Fruit fly (Drosophila melanogaster) whole organism, wandering third instar larva: Measurements from ENCODE around the gene sowi.
A peak's percentile ranks its signal among the peaks of the same experiment; 100 is the strongest.

Experiments
- Abd-B ChIP-seq: fragments of >200 bp; optimal IDR thresholded peaks from 2 replicates; lab custom pipeline; 2017; ENCODE audit warnings: missing biosample characterization, missing genetic modification characterization
- CG32264 ChIP-seq: fragments of 200-800 bp; sonication (Bioruptor generic); optimal IDR thresholded peaks from 2 replicates; lab custom pipeline; 2016; ENCODE audit warnings: missing biosample characterization, missing genetic modification characterization
- CrebA ChIP-seq: fragments of 200-800 bp; sonication (Bioruptor generic); optimal IDR thresholded peaks from 2 replicates; lab custom pipeline; 2016; ENCODE audit warnings: missing biosample characterization, mild to moderate bottlenecking, missing genetic modification characterization, borderline replicate concordance
- Dfd ChIP-seq: fragments of >200 bp; optimal IDR thresholded peaks from 2 replicates; lab custom pipeline; 2017; ENCODE audit warnings: missing biosample characterization, missing genetic modification characterization
- Dif ChIP-seq: fragments of 200-275, 200-300 bp; sonication (Bioruptor generic); optimal IDR thresholded peaks from 2 replicates; lab custom pipeline; 2018; ENCODE audit warnings: missing biosample characterization, missing genetic modification characterization; ENCODE audit not compliant: partially characterized antibody
- GATAd ChIP-seq: sonication (Bioruptor generic); optimal IDR thresholded peaks from 2 replicates; lab custom pipeline; 2016; ENCODE audit warnings: missing biosample characterization, missing genetic modification characterization
- HLH106 ChIP-seq: fragments of 200-800 bp; optimal IDR thresholded peaks from 3 replicates; lab custom pipeline; 2019; ENCODE audit warnings: missing biosample characterization, mild to moderate bottlenecking, missing genetic modification characterization, moderate library complexity
- Hnf4 ChIP-seq: fragments of 200-800 bp; sonication (Bioruptor generic); optimal IDR thresholded peaks from 2 replicates; lab custom pipeline; 2016; ENCODE audit warnings: missing biosample characterization, mild to moderate bottlenecking, missing genetic modification characterization
- Hr78 ChIP-seq: fragments of >200 bp; optimal IDR thresholded peaks from 2 replicates; lab custom pipeline; 2017; ENCODE audit warnings: missing biosample characterization, missing genetic modification characterization
- Hr83 ChIP-seq: fragments of 200-300 bp; sonication (Bioruptor generic); optimal IDR thresholded peaks from 2 replicates; lab custom pipeline; 2016; ENCODE audit warnings: missing biosample characterization, mild to moderate bottlenecking, missing genetic modification characterization, moderate library complexity; ENCODE audit not compliant: poor library complexity, severe bottlenecking
- Jra ChIP-seq: sonication (Bioruptor generic); optimal IDR thresholded peaks from 2 replicates; lab custom pipeline; 2016; ENCODE audit warnings: missing biosample characterization, missing genetic modification characterization
- Mio ChIP-seq: sonication (Bioruptor generic); optimal IDR thresholded peaks from 2 replicates; lab custom pipeline; 2016; ENCODE audit warnings: missing biosample characterization, missing genetic modification characterization
- Myc ChIP-seq: fragments of >200 bp; optimal IDR thresholded peaks from 2 replicates; lab custom pipeline; 2017
- N ChIP-seq: fragments of >200 bp; optimal IDR thresholded peaks from 2 replicates; lab custom pipeline; 2018; ENCODE audit warnings: missing biosample characterization, missing external identifiers, missing genetic modification characterization
- OdsH ChIP-seq: fragments of 200-800 bp; sonication (Bioruptor generic); optimal IDR thresholded peaks from 2 replicates; lab custom pipeline; 2016; ENCODE audit warnings: missing biosample characterization, mild to moderate bottlenecking, missing genetic modification characterization
- Sp1 ChIP-seq: fragments of 200-800 bp; sonication (Bioruptor generic); optimal IDR thresholded peaks from 3 replicates; lab custom pipeline; 2019; ENCODE audit warnings: missing biosample characterization, mild to moderate bottlenecking, missing genetic modification characterization, moderate library complexity
- br ChIP-seq: fragments of 200-800 bp; sonication (Bioruptor generic); optimal IDR thresholded peaks from 2 replicates; lab custom pipeline; 2016; ENCODE audit warnings: missing biosample characterization, missing genetic modification characterization
- brk ChIP-seq: fragments of 200-800 bp; sonication (Bioruptor generic); optimal IDR thresholded peaks from 2 replicates; lab custom pipeline; 2016; ENCODE audit warnings: missing biosample characterization, mild to moderate bottlenecking, missing genetic modification characterization
- dl ChIP-seq, 2 experiments: fragments of 175-275, 200-275 bp in 1 of 2; fragments of 200-275 bp in 1 of 2; sonication (Bioruptor generic); optimal IDR thresholded peaks; lab custom pipeline; 2018; ENCODE audit warnings: mild to moderate bottlenecking in 2 of 2, missing biosample characterization in 2 of 2, missing genetic modification characterization in 2 of 2, moderate library complexity in 2 of 2; ENCODE audit not compliant: partially characterized antibody in 2 of 2, insufficient read depth in 1 of 2
- dmrt93B ChIP-seq: fragments of 200-800 bp; sonication (Bioruptor generic); optimal IDR thresholded peaks from 2 replicates; lab custom pipeline; 2018; ENCODE audit warnings: missing biosample characterization, mild to moderate bottlenecking, missing genetic modification characterization
- dsf ChIP-seq: sonication (Bioruptor generic); optimal IDR thresholded peaks from 2 replicates; lab custom pipeline; 2016; ENCODE audit warnings: missing biosample characterization, missing genetic modification characterization, borderline replicate concordance
- ey ChIP-seq: fragments of 200-800 bp; sonication (Bioruptor generic); optimal IDR thresholded peaks from 2 replicates; lab custom pipeline; 2016; ENCODE audit warnings: missing biosample characterization, missing genetic modification characterization
- fru ChIP-seq: fragments of 200-800 bp; sonication (Bioruptor generic); optimal IDR thresholded peaks from 3 replicates; lab custom pipeline; 2016; ENCODE audit warnings: missing biosample characterization, mild to moderate bottlenecking, missing genetic modification characterization
- h ChIP-seq: fragments of 200-800 bp; sonication (Bioruptor generic); optimal IDR thresholded peaks from 3 replicates; lab custom pipeline; 2016; ENCODE audit warnings: missing biosample characterization, mild to moderate bottlenecking, missing genetic modification characterization
- jim ChIP-seq: fragments of 175-275, 200-325 bp; sonication (Bioruptor generic); optimal IDR thresholded peaks from 2 replicates; lab custom pipeline; 2016; ENCODE audit warnings: missing biosample characterization, mild to moderate bottlenecking, missing genetic modification characterization
- lola ChIP-seq: fragments of >200 bp; optimal IDR thresholded peaks from 2 replicates; lab custom pipeline; 2017; ENCODE audit warnings: missing biosample characterization, missing genetic modification characterization
- pan ChIP-seq: fragments of >200 bp; optimal IDR thresholded peaks from 2 replicates; lab custom pipeline; 2017
- psq ChIP-seq: fragments of 200-800 bp; sonication (Bioruptor generic); optimal IDR thresholded peaks from 3 replicates; lab custom pipeline; 2017; ENCODE audit warnings: missing biosample characterization, mild to moderate bottlenecking, missing genetic modification characterization, moderate library complexity
- rgr ChIP-seq: fragments of 200-800 bp; sonication (Bioruptor generic); optimal IDR thresholded peaks from 3 replicates; lab custom pipeline; 2016; ENCODE audit warnings: missing biosample characterization, mild to moderate bottlenecking, missing genetic modification characterization
- sage ChIP-seq: fragments of 200-800 bp; sonication (Bioruptor generic); optimal IDR thresholded peaks from 2 replicates; lab custom pipeline; 2016; ENCODE audit warnings: missing biosample characterization, mild to moderate bottlenecking, missing genetic modification characterization
- sv ChIP-seq: fragments of 200-800 bp; sonication (Bioruptor generic); optimal IDR thresholded peaks from 3 replicates; lab custom pipeline; 2016; ENCODE audit warnings: missing biosample characterization, missing genetic modification characterization
- tai ChIP-seq: sonication (Bioruptor generic); optimal IDR thresholded peaks from 2 replicates; lab custom pipeline; 2016; ENCODE audit warnings: missing biosample characterization, missing genetic modification characterization
- usp ChIP-seq: fragments of >200 bp; optimal IDR thresholded peaks from 2 replicates; lab custom pipeline; 2017; ENCODE audit warnings: missing biosample characterization, missing genetic modification characterization
- woc ChIP-seq: sonication (Bioruptor generic); optimal IDR thresholded peaks from 2 replicates; lab custom pipeline; 2016; ENCODE audit warnings: missing biosample characterization, mild to moderate bottlenecking, missing genetic modification characterization

The sowi gene

DNA sequence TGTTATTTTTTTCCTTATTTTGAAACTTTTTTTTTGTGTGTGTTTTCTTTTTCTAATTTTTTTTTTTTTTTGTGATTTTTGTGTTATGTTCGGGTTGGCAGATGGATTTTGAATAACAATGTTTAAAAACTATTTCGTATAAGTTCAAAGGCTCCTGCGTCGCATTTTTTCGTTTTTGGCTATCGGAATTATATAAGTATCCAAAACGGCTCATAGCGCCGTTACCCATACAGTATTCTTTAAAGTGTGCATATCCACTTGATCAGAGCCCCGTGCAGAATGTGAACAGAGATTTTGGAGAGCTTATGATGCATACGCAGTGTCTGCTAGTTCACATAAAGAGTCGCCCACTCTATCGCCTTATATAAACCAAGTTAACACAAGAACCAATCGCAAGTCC lies at the start of gene sowi:
sowi (minus strand) TSS at position 101 of the 400 bp plus-strand sequence.
- TF ChIP-seq br (GFP tag; lab: Kevin White, UChicago) (no peak), tai (no peak), sage (GFP tag; lab: Kevin White, UChicago) (no peak), dmrt93B (GFP tag; lab: Kevin White, UChicago) (no peak), brk (GFP tag; lab: Kevin White, UChicago) (no peak), CG32264 (GFP tag; lab: Kevin White, UChicago) (no peak), Mio (GFP tag; lab: Kevin White, UChicago) (no peak), rgr (GFP tag; lab: Kevin White, UChicago) (no peak), Hr78 (GFP tag; lab: Kevin White, UChicago) (no peak), pan (lab: Kevin White, UChicago) (no peak), woc (GFP tag; lab: Kevin White, UChicago) (no peak), Sp1 (GFP tag; lab: Kevin White, UChicago) (no peak), Hr83 (GFP tag; lab: Kevin White, UChicago) (no peak), dl (GFP tag; optimal IDR thresholded peaks at IDR 0.05; lab: Kevin White, UChicago; ENCODE audit: insufficient read depth in 1 of 2, partially characterized antibody in 2 of 2) (no peak), GATAd (GFP tag; lab: Kevin White, UChicago) (no peak), Abd-B (no peak), h (GFP tag; lab: Kevin White, UChicago) (no peak)

DNA sequence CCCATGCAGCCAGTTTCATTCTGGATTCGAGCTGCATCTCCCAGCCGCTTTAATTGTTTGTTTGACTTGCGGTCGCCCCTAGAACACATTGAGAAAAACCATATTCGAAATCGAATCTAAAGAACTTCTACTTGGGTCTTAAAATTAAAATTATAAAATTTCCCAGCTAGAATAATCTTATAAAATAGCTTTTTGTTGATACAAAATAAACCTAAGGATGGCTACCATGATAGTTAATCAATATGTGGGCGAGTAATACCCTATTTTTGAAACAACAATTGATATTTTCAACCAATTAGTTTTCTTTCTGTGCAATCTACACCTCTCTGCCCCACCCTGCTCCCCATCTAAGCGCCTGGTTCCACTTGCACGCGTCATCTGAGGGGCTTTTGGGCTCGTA lies 46.8 kb upstream of the sowi start:
- TF ChIP-seq Abd-B (no peak), lola (GFP tag; lab: Kevin White, UChicago) (no peak), ey (GFP tag; lab: Kevin White, UChicago) (peak; percentile 29), HLH106 (tag; lab: Kevin White, UChicago) (peak; percentile 42), brk (GFP tag; lab: Kevin White, UChicago) (no peak), dmrt93B (GFP tag; lab: Kevin White, UChicago) (no peak), fru (peak; percentile 32), h (GFP tag; lab: Kevin White, UChicago) (peak; percentile 48)
- TF ChIP-seq, all 38 proteins: peak for 4

DNA sequence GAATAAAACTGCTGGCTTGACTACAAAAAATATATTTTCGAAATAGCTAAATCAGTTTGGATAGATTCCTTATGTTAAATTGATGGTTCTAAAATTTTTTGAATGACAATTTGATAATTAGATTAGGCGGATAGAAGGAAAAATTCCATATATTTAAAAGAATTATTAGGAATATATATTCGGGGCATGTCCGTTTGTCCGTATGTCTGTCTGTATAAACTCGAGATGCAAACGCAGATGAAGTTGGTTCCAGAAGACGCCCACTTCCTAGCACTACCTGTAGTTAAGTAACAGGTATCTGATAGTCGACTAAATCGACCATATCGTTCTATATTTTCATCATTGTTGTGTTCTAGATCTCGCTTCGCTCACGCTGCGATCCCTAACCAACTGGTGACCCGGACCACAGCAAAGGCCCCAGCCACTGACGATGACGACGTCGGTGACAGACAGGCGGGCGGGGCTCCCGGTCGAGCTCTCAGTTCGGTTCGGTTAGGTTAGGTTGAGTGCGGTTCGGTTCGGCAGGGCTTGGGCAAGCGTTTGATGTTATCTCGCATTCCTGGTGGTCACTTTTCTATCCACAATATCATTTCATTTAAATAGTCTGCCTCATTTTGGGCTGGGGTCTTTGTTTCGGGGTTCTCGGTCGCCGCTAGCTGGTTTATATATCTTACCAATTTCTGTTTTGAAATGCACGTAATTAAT lies 44.8 kb upstream of the sowi start:
- TF ChIP-seq GATAd (GFP tag; lab: Kevin White, UChicago), result no peak
- TF ChIP-seq dl (GFP tag; optimal IDR thresholded peaks at IDR 0.05; lab: Kevin White, UChicago; ENCODE audit: insufficient read depth in 1 of 2, partially characterized antibody in 2 of 2), result no peak
- no peak for TF ChIP-seq Hr83 (GFP tag; lab: Kevin White, UChicago)
- no peak for TF ChIP-seq Dfd (GFP tag; lab: Kevin White, UChicago)
- TF ChIP-seq OdsH (GFP tag; lab: Kevin White, UChicago), result no peak
- no peak for TF ChIP-seq sage (GFP tag; lab: Kevin White, UChicago)
- no peak for TF ChIP-seq CG32264 (GFP tag; lab: Kevin White, UChicago)
- no peak for TF ChIP-seq Myc
- TF ChIP-seq Sp1 (GFP tag; lab: Kevin White, UChicago), result no peak
- no peak for TF ChIP-seq Jra (GFP tag; lab: Kevin White, UChicago)
- TF ChIP-seq CrebA, result no peak
- no peak for TF ChIP-seq usp (GFP tag; lab: Kevin White, UChicago)
- no peak for TF ChIP-seq Hr78 (GFP tag; lab: Kevin White, UChicago)
- TF ChIP-seq dsf (GFP tag; lab: Kevin White, UChicago), result no peak
- no peak for TF ChIP-seq Hnf4 (GFP tag; lab: Kevin White, UChicago)
- no peak for TF ChIP-seq h (GFP tag; lab: Kevin White, UChicago)
- TF ChIP-seq ey (GFP tag; lab: Kevin White, UChicago), result no peak
- no peak for TF ChIP-seq psq
- no peak for TF ChIP-seq N

DNA sequence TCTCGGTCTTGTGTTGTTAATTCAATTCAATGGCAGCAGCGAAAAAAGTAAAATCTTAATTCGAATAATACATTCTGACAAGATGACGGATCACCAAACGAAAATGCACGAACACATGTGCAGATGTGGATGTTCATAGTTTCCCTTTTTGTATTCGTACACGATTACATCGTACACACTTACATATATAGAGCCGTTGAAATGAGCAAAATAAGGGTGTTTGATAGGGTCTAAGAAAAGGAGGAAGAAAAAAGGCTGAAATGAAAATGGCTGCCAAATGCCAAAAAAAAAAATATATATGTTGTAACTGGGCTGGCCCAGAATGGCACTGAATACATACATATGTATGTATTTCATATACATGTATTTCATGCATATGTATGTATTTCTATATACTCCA lies 40.5 kb upstream of the sowi start:
- no peak for TF ChIP-seq usp (GFP tag; lab: Kevin White, UChicago)
- no peak for TF ChIP-seq psq
- no peak for TF ChIP-seq jim (GFP tag; lab: Kevin White, UChicago)
- no peak for TF ChIP-seq CG32264 (GFP tag; lab: Kevin White, UChicago)
- no peak for TF ChIP-seq Mio (GFP tag; lab: Kevin White, UChicago)
- no peak for TF ChIP-seq dsf (GFP tag; lab: Kevin White, UChicago)
- no peak for TF ChIP-seq HLH106 (tag; lab: Kevin White, UChicago)
- TF ChIP-seq rgr (GFP tag; lab: Kevin White, UChicago), result no peak
- no peak for TF ChIP-seq Hr78 (GFP tag; lab: Kevin White, UChicago)
- TF ChIP-seq Dif (GFP tag; lab: Kevin White, UChicago), result no peak
- no peak for TF ChIP-seq Sp1 (GFP tag; lab: Kevin White, UChicago)
- no peak for TF ChIP-seq Jra (GFP tag; lab: Kevin White, UChicago)
- TF ChIP-seq fru, result no peak
- no peak for TF ChIP-seq Hr83 (GFP tag; lab: Kevin White, UChicago)
- no peak for TF ChIP-seq sv
